Worm (Caenorhabditis elegans) whole organism, young adult: Measurements from ENCODE around the gene dmd-5.

Experiments used
- B0035.1 ChIP-seq: sonication (generic microtip); optimal IDR thresholded peaks from 2 replicates; lab custom pipeline; 2016; ENCODE audit warnings: missing genetic modification characterization, mild to moderate bottlenecking, missing compliant biosample characterization, missing genotype, missing genetic modification reagents
- D2030.7 ChIP-seq: fragments of 200-800 bp; sonication (Bioruptor generic); IDR thresholded peaks from 2 replicates; pipeline ENCODE4 v1.3.6; 2022; ENCODE audit warnings: missing genetic modification reagents, missing genetic modification characterization, missing compliant biosample characterization
- F10E7.11 ChIP-seq: sonication (generic microtip); optimal IDR thresholded peaks from 2 replicates; lab custom pipeline; 2017; ENCODE audit warnings: mild to moderate bottlenecking, missing genetic modification characterization, moderate library complexity, missing compliant biosample characterization
- F23B12.7 ChIP-seq: sonication (generic microtip); optimal IDR thresholded peaks from 2 replicates; lab custom pipeline; 2017; ENCODE audit warnings: missing genetic modification characterization, mild to moderate bottlenecking, missing compliant biosample characterization, antibody characterized with exemption, moderate library complexity; ENCODE audit not compliant: insufficient read depth
- F52B5.7 ChIP-seq: sonication (generic microtip); optimal IDR thresholded peaks from 2 replicates; lab custom pipeline; 2016; ENCODE audit warnings: mild to moderate bottlenecking, missing genetic modification characterization, missing compliant biosample characterization
- F57A8.1 ChIP-seq: fragments of 200-800 bp; sonication (Bioruptor generic); optimal IDR thresholded peaks from 2 replicates; lab custom pipeline; 2018; ENCODE audit warnings: mild to moderate bottlenecking, missing genetic modification characterization, moderate library complexity, missing compliant biosample characterization
- K12H6.12 ChIP-seq: fragments of 200-800 bp; sonication (Bioruptor generic); optimal IDR thresholded peaks from 2 replicates; lab custom pipeline; 2018; ENCODE audit warnings: mild to moderate bottlenecking, missing genetic modification characterization, missing compliant biosample characterization
- T26A5.8 ChIP-seq: sonication (generic microtip); optimal IDR thresholded peaks from 2 replicates; lab custom pipeline; 2016; ENCODE audit warnings: missing genetic modification characterization, missing compliant biosample characterization
- Y67H2A.10 ChIP-seq: fragments of 200-800 bp; sonication (Bioruptor generic); conservative IDR thresholded peaks from 2 replicates; pipeline ENCODE4 v1.3.6; 2022; ENCODE audit warnings: missing genetic modification reagents, missing genetic modification characterization, missing compliant biosample characterization
- Y95B8A.8 ChIP-seq: fragments of 200-800 bp; sonication (Bioruptor generic); IDR thresholded peaks from 2 replicates; pipeline ENCODE4 v1.3.6; 2022; ENCODE audit warnings: missing genetic modification reagents, missing genetic modification characterization, missing compliant biosample characterization
- akir-1 ChIP-seq: fragments of 200-800 bp; sonication (Bioruptor generic); optimal IDR thresholded peaks from 2 replicates; lab custom pipeline; 2018; ENCODE audit warnings: mild to moderate bottlenecking, missing genetic modification characterization, moderate library complexity, missing compliant biosample characterization
- aptf-3 ChIP-seq: fragments of 200-800 bp; sonication (Bioruptor generic); IDR thresholded peaks from 2 replicates; pipeline ENCODE4 v1.3.6; 2022; ENCODE audit warnings: missing genetic modification characterization, missing compliant biosample characterization
- attf-3 ChIP-seq: fragments of 200-800 bp; sonication (Bioruptor generic); conservative IDR thresholded peaks from 2 replicates; pipeline ENCODE4 v1.3.6; 2022; ENCODE audit warnings: missing genetic modification reagents, missing genetic modification characterization, missing compliant biosample characterization
- attf-6 ChIP-seq: fragments of 200-800 bp; sonication (Bioruptor generic); IDR thresholded peaks from 2 replicates; pipeline ENCODE4 v1.3.6; 2022; ENCODE audit warnings: missing genetic modification reagents, missing genetic modification characterization, missing compliant biosample characterization
- ceh-27 ChIP-seq: fragments of 200-800 bp; sonication (Bioruptor generic); optimal IDR thresholded peaks from 2 replicates; lab custom pipeline; 2018; ENCODE audit warnings: mild to moderate bottlenecking, missing genetic modification characterization, moderate library complexity, missing compliant biosample characterization
- ceh-79 ChIP-seq: sonication (generic microtip); optimal IDR thresholded peaks from 2 replicates; lab custom pipeline; 2017; ENCODE audit warnings: mild to moderate bottlenecking, missing genetic modification characterization, missing compliant biosample characterization
- chd-7 ChIP-seq: sonication (generic microtip); optimal IDR thresholded peaks from 2 replicates; lab custom pipeline; 2016; ENCODE audit warnings: mild to moderate bottlenecking, missing genetic modification characterization, moderate library complexity, missing compliant biosample characterization
- die-1 ChIP-seq: sonication (generic microtip); optimal IDR thresholded peaks from 2 replicates; lab custom pipeline; 2016; ENCODE audit warnings: missing genotype, mild to moderate bottlenecking, missing genetic modification characterization, missing compliant biosample characterization
- dox-1 ChIP-seq: fragments of 200-800 bp; sonication (Bioruptor generic); IDR thresholded peaks from 2 replicates; pipeline ENCODE4 v1.3.6; 2022; ENCODE audit warnings: missing genetic modification reagents, missing genetic modification characterization, missing compliant biosample characterization
- egl-44 ChIP-seq: fragments of 200-800 bp; sonication (Bioruptor generic); IDR thresholded peaks from 2 replicates; pipeline ENCODE4 v1.3.6; 2022; ENCODE audit warnings: missing genetic modification reagents, missing genetic modification characterization, missing compliant biosample characterization
- egrh-3 ChIP-seq: fragments of 200-800 bp; sonication (Bioruptor generic); IDR thresholded peaks from 2 replicates; pipeline ENCODE4 v1.3.6; 2022; ENCODE audit warnings: missing genetic modification reagents, missing genetic modification characterization, missing compliant biosample characterization
- ekl-4 ChIP-seq: fragments of 200-800 bp; sonication (Bioruptor generic); IDR thresholded peaks from 2 replicates; pipeline ENCODE4 v1.3.6; 2022; ENCODE audit warnings: missing genetic modification reagents, missing genetic modification characterization, missing compliant biosample characterization
- ets-4 ChIP-seq: fragments of 200-800 bp; sonication (Bioruptor generic); optimal IDR thresholded peaks from 2 replicates; lab custom pipeline; 2018; ENCODE audit warnings: mild to moderate bottlenecking, missing genetic modification characterization, missing compliant biosample characterization
- him-1 ChIP-seq: sonication (generic microtip); optimal IDR thresholded peaks from 2 replicates; lab custom pipeline; 2016; ENCODE audit warnings: missing genotype, missing genetic modification reagents, missing genetic modification characterization, missing compliant biosample characterization
- hmg-1.2 ChIP-seq: fragments of 200-800 bp; sonication (Bioruptor generic); IDR thresholded peaks from 2 replicates; pipeline ENCODE4 v1.3.6; 2022; ENCODE audit warnings: missing genetic modification reagents, missing genetic modification characterization, missing compliant biosample characterization
- hmg-20 ChIP-seq: fragments of 200-800 bp; sonication (Bioruptor generic); IDR thresholded peaks from 2 replicates; pipeline ENCODE4 v1.3.6; 2022; ENCODE audit warnings: missing genetic modification reagents, missing genetic modification characterization, missing compliant biosample characterization
- hrde-1 ChIP-seq: sonication (generic microtip); optimal IDR thresholded peaks from 2 replicates; lab custom pipeline; 2016; ENCODE audit warnings: missing genetic modification characterization, mild to moderate bottlenecking, missing compliant biosample characterization, moderate library complexity, missing genotype, missing genetic modification reagents, borderline replicate concordance
- let-607 ChIP-seq, 2 experiments: fragments of 200-800 bp in 1 of 2; sonication (Bioruptor generic) in 1 of 2; sonication (generic microtip) in 1 of 2; optimal IDR thresholded peaks; 2 replicates each; lab custom pipeline; 2016 to 2018; ENCODE audit warnings: mild to moderate bottlenecking in 2 of 2, missing compliant biosample characterization in 2 of 2, missing genetic modification characterization in 2 of 2, moderate library complexity in 2 of 2, missing genotype in 1 of 2
- madf-10 ChIP-seq: sonication (generic microtip); optimal IDR thresholded peaks from 2 replicates; lab custom pipeline; 2016; ENCODE audit warnings: mild to moderate bottlenecking, missing genetic modification characterization, missing compliant biosample characterization
- madf-3 ChIP-seq: fragments of 200-800 bp; sonication (Bioruptor generic); IDR thresholded peaks from 2 replicates; pipeline ENCODE4 v1.3.6; 2022; ENCODE audit warnings: missing genetic modification reagents, missing genetic modification characterization, missing compliant biosample characterization
- madf-8 ChIP-seq: fragments of 200-800 bp; sonication (Bioruptor generic); conservative IDR thresholded peaks from 2 replicates; pipeline ENCODE4 v1.3.6; 2022; ENCODE audit warnings: missing genetic modification reagents, missing genetic modification characterization, missing compliant biosample characterization
- mes-4 ChIP-seq: sonication (generic microtip); optimal IDR thresholded peaks from 2 replicates; lab custom pipeline; 2016; ENCODE audit warnings: missing genotype, missing genetic modification characterization, missing compliant biosample characterization
- mxl-1 ChIP-seq: sonication (generic microtip); optimal IDR thresholded peaks from 2 replicates; lab custom pipeline; 2016; ENCODE audit warnings: missing genetic modification characterization, missing compliant biosample characterization
- nfya-1 ChIP-seq: sonication (generic microtip); optimal IDR thresholded peaks from 2 replicates; lab custom pipeline; 2017; ENCODE audit warnings: antibody characterized with exemption, missing compliant biosample characterization, missing genetic modification characterization, borderline replicate concordance; ENCODE audit not compliant: insufficient read depth
- nfya-2 ChIP-seq: fragments of 200-800 bp; sonication (Bioruptor generic); IDR thresholded peaks from 2 replicates; pipeline ENCODE4 v1.3.6; 2022; ENCODE audit warnings: missing genetic modification reagents, missing genetic modification characterization, missing compliant biosample characterization
- pbrm-1 ChIP-seq: fragments of 200-800 bp; sonication (Bioruptor generic); IDR thresholded peaks from 2 replicates; pipeline ENCODE4 v1.3.6; 2022; ENCODE audit warnings: missing genetic modification reagents, missing genetic modification characterization, missing compliant biosample characterization
- rec-8 ChIP-seq, 2 experiments: sonication (generic microtip); optimal IDR thresholded peaks; 2 replicates each; lab custom pipeline; 2016; ENCODE audit warnings: mild to moderate bottlenecking in 2 of 2, missing genetic modification characterization in 2 of 2, missing genetic modification reagents in 2 of 2, missing genotype in 2 of 2, missing biosample characterization in 1 of 2, missing compliant biosample characterization in 1 of 2, moderate library complexity in 1 of 2
- repo-1 ChIP-seq: sonication (generic microtip); optimal IDR thresholded peaks from 2 replicates; lab custom pipeline; 2017; ENCODE audit warnings: mild to moderate bottlenecking, missing genetic modification characterization, missing compliant biosample characterization
- sdz-38 ChIP-seq: sonication (generic microtip); optimal IDR thresholded peaks from 2 replicates; lab custom pipeline; 2016; ENCODE audit warnings: missing genotype, missing genetic modification characterization, missing compliant biosample characterization
- sea-2 ChIP-seq: fragments of 200-800 bp; sonication (Bioruptor generic); IDR thresholded peaks from 2 replicates; pipeline ENCODE4 v1.3.6; 2022; ENCODE audit warnings: missing genetic modification characterization, missing compliant biosample characterization
- snpc-3.4 ChIP-seq: sonication (generic microtip); optimal IDR thresholded peaks from 2 replicates; lab custom pipeline; 2017; ENCODE audit warnings: missing genetic modification characterization, mild to moderate bottlenecking, missing compliant biosample characterization, antibody characterized with exemption, moderate library complexity, missing genotype, missing genetic modification reagents
- tbx-9 ChIP-seq: sonication (generic microtip); optimal IDR thresholded peaks from 2 replicates; lab custom pipeline; 2016; ENCODE audit warnings: borderline replicate concordance, missing genetic modification characterization, inconsistent platforms, missing compliant biosample characterization
- ztf-22 ChIP-seq: fragments of 200-800 bp; sonication (Bioruptor generic); optimal IDR thresholded peaks from 2 replicates; lab custom pipeline; 2018; ENCODE audit warnings: mild to moderate bottlenecking, missing genetic modification characterization, moderate library complexity, missing compliant biosample characterization
- ztf-26 ChIP-seq: sonication (generic microtip); optimal IDR thresholded peaks from 2 replicates; lab custom pipeline; 2017; ENCODE audit warnings: missing genetic modification characterization, missing compliant biosample characterization
- ztf-28 ChIP-seq: fragments of 200-800 bp; sonication (Bioruptor generic); IDR thresholded peaks from 2 replicates; pipeline ENCODE4 v1.3.6; 2022; ENCODE audit warnings: missing genetic modification reagents, missing genetic modification characterization, missing compliant biosample characterization

The dmd-5 gene

DNA sequence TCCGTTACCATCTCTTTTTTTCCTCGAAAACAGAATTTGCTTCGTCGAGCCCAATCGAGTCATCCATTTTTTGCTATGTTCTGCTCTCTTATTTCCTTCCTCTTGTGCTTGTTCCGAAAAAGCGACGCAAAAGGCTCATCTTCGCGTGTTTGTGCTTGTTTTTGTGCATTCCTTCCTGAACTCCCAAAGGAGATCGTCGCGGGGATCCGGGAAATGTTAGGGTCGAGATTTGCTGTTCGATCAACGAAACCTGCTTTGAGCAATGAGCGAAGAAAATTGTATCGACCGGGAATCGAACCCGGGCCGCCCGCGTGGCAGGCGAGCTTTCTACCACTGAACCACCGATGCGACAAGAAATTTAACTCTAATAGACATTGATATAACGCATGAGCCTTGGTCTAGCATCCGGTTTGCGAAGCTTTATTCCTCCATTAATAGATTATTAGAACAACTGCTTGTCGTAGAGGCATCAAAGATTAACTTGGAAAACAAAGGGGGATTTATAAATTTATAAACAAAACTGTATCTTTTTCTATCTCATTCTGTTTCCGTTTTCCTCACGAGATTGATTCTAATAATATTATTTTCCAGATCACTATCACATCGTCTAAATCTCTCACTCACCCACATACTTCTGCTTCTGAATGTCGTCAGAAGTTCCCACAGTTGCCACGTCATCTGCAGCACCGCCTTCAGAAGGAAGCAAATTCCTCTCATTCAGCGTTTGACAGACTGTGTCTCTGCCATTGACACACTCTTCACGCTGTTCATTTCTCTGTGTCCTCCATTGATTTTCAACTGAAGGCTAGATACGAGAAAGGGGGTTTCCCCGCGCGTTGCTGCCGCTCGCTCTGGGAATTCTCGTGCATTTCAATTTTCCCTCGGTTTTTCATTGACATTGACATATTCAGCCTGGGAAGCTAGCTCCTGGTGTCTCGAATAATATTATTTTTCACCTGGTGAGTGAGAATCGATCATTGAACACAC is 8.2 kb upstream of the dmd-5 start, which contains the start of gene K05F1.6 (continued):
- TF ChIP-seq Y67H2A.10 (no peak), snpc-3.4 (tag; lab: Kevin White, UChicago) (peak; percentile 84), ztf-22 (GFP tag; lab: Kevin White, UChicago) (peak; percentile 12), aptf-3 (GFP tag; lab: Robert Waterston, UW) (peak; percentile 95), F52B5.7 (tag; lab: Kevin White, UChicago) (peak; percentile 90), Y95B8A.8 (GFP tag; lab: Robert Waterston, UW) (peak; percentile 70), madf-8 (GFP tag; lab: Robert Waterston, UW) (0 out of 2 replicates have a peak, but pooled peaks have one; percentile 5), hrde-1 (tag; lab: Kevin White, UChicago) (peak; percentile 90), F57A8.1 (peak; percentile 30), K12H6.12 (tag; lab: Kevin White, UChicago) (peak; percentile 69), ceh-27 (GFP tag; lab: Kevin White, UChicago) (peak; percentile 44), dox-1 (GFP tag; lab: Robert Waterston, UW) (peak; percentile 89), mxl-1 (peak; percentile 76), pbrm-1 (GFP tag; lab: Robert Waterston, UW) (peak; percentile 79), rec-8 (tag; optimal IDR thresholded peaks at IDR 0.05; lab: Kevin White, UChicago) (peak; percentile 81 to 91), B0035.1 (peak; percentile 72), hmg-20 (GFP tag; lab: Robert Waterston, UW) (peak; percentile 18; the same call in 1 of the 2 replicates), madf-10 (tag; lab: Kevin White, UChicago) (peak; percentile 70), attf-3 (peak; percentile 48; the same call in 1 of the 2 replicates), F10E7.11 (tag; lab: Kevin White, UChicago) (peak; percentile 75), let-607 (tag; optimal IDR thresholded peaks at IDR 0.05; lab: Kevin White, UChicago) (peak; percentile 40 to 65), tbx-9 (no peak), chd-7 (tag; lab: Kevin White, UChicago) (peak; percentile 83), attf-6 (GFP tag; lab: Robert Waterston, UW) (peak; percentile 77; the same call in 1 of the 2 replicates), ekl-4 (peak; percentile 67; the same call in 1 of the 2 replicates), egrh-3 (peak; percentile 49; the same call in 1 of the 2 replicates), ceh-79 (peak; percentile 83), sea-2 (GFP tag; lab: Robert Waterston, UW) (no peak), him-1 (tag; lab: Kevin White, UChicago) (peak; percentile 83), akir-1 (no peak), die-1 (tag; lab: Kevin White, UChicago) (peak; percentile 90), sdz-38 (no peak), nfya-2 (GFP tag; lab: Robert Waterston, UW) (0 out of 2 replicates have a peak, but pooled peaks have one; percentile 23), ets-4 (GFP tag; lab: Kevin White, UChicago) (peak; percentile 60), D2030.7 (GFP tag; lab: Robert Waterston, UW) (peak; percentile 89), ztf-28 (peak; percentile 86), egl-44 (GFP tag; lab: Robert Waterston, UW) (peak; percentile 85), repo-1 (tag; lab: Kevin White, UChicago) (peak; percentile 82), nfya-1 (no peak), ztf-26 (tag; lab: Kevin White, UChicago) (peak; percentile 63), F23B12.7 (tag; lab: Kevin White, UChicago) (peak; percentile 93), hmg-1.2 (GFP tag; lab: Robert Waterston, UW) (peak; percentile 90), madf-3 (GFP tag; lab: Robert Waterston, UW) (0 out of 2 replicates have a peak, but pooled peaks have one; percentile 43), mes-4 (tag; lab: Kevin White, UChicago) (peak; percentile 76), T26A5.8 (peak; percentile 83)
